Fruit fly (Drosophila melanogaster) whole organism, pupa: ENCODE measurements around the gene Mink.

Experiments used
- CG15710 ChIP-seq: fragments of 200-800 bp; sonication (Bioruptor generic); optimal IDR thresholded peaks from 2 replicates; lab custom pipeline; 2018; ENCODE audit warnings: missing biosample characterization, mild to moderate bottlenecking, missing genetic modification characterization, moderate library complexity
- CG32121 ChIP-seq: fragments of 200-800 bp; sonication (Bioruptor generic); IDR thresholded peaks from 2 replicates; pipeline ENCODE4 v1.3.6; 2022; ENCODE audit warnings: missing biosample characterization, missing genetic modification characterization
- CG34367 ChIP-seq: fragments of 200-800 bp; sonication (Bioruptor generic); optimal IDR thresholded peaks from 2 replicates; lab custom pipeline; 2018; ENCODE audit warnings: missing biosample characterization, mild to moderate bottlenecking, missing genetic modification characterization
- CG8301 ChIP-seq: fragments of 200-800 bp; sonication (Bioruptor generic); optimal IDR thresholded peaks from 2 replicates; lab custom pipeline; 2018; ENCODE audit warnings: missing biosample characterization, mild to moderate bottlenecking, missing genetic modification characterization
- CG9948 ChIP-seq: fragments of 200-800 bp; sonication (Bioruptor generic); optimal IDR thresholded peaks from 2 replicates; lab custom pipeline; 2018; ENCODE audit warnings: missing biosample characterization, mild to moderate bottlenecking, missing genetic modification characterization, moderate library complexity
- EcR ChIP-seq: fragments of 200-800 bp; sonication (Bioruptor generic); optimal IDR thresholded peaks from 3 replicates; lab custom pipeline; 2019; ENCODE audit warnings: missing biosample characterization, missing genetic modification characterization, mild to moderate bottlenecking, moderate library complexity, missing genetic modification reagents
- Pif1A ChIP-seq: fragments of 200-800 bp; sonication (Bioruptor generic); optimal IDR thresholded peaks from 3 replicates; lab custom pipeline; 2016; ENCODE audit warnings: missing biosample characterization, missing genetic modification characterization
- Pif1B ChIP-seq: fragments of 200-800 bp; sonication (Bioruptor generic); optimal IDR thresholded peaks from 3 replicates; lab custom pipeline; 2016; ENCODE audit warnings: missing biosample characterization, missing genetic modification characterization
- Snoo ChIP-seq: fragments of 200-800 bp; sonication (Bioruptor generic); optimal IDR thresholded peaks from 3 replicates; lab custom pipeline; 2017; ENCODE audit warnings: missing biosample characterization, mild to moderate bottlenecking, missing genetic modification characterization, inconsistent platforms
- gl ChIP-seq: fragments of 200-800 bp; sonication (Bioruptor generic); optimal IDR thresholded peaks from 2 replicates; lab custom pipeline; 2018; ENCODE audit warnings: missing biosample characterization, mild to moderate bottlenecking, missing genetic modification characterization

DNA sequence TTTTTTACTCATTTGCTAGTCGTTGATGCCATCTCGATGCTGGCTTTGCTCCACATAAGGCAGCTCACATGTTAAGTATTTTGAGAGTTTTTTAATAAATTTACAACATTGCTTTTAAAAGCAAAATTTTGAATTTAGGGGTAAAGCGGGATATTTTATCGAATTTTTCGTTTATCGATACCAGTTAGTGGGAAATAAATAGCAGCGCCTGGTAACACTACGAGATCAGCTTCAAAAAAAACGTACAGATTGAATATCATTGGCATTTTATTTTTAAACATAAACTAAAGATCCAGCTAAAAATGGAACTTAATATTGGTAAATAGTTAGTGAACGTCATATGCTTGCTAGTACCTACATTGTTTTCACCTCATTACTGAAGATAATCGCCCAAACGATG, at the start of gene Mink:
- TF ChIP-seq CG9948 (tag; lab: Kevin White, UChicago) (no peak), CG32121 (GFP tag; lab: Robert Waterston, UW) (no peak), CG8301 (tag; lab: Kevin White, UChicago) (no peak), EcR (no peak), CG34367 (tag; lab: Kevin White, UChicago) (no peak), Snoo (no peak), Pif1B (no peak), Pif1A (GFP tag; lab: Kevin White, UChicago) (no peak), CG15710 (tag; lab: Kevin White, UChicago) (no peak), gl (no peak)
